Fruit fly (Drosophila melanogaster): ENCODE results near the gene Hrb27C.

dm6 chr2L:6870777-6871176 lies 49.7 kb upstream of the Hrb27C start:
- TF ChIP-seq CG16779 (tag; optimal IDR thresholded peaks at IDR 0.05) (no peak), Eip93F (GFP tag; optimal IDR thresholded peaks at IDR 0.05) (no peak), Met (GFP tag; optimal IDR thresholded peaks at IDR 0.05) (no peak), fkh (GFP tag; optimal IDR thresholded peaks at IDR 0.05) (no peak), Eip78C (GFP tag) (no peak), CG6163 (GFP tag; IDR thresholded peaks at IDR 0.05) (no peak), esn (GFP tag; optimal IDR thresholded peaks at IDR 0.05) (no peak), fd85E (GFP tag; optimal IDR thresholded peaks at IDR 0.05) (no peak), salr (GFP tag; optimal IDR thresholded peaks at IDR 0.05) (no peak)
